Fruit fly (Drosophila melanogaster): ENCODE measurements around the gene bi.

DNA sequence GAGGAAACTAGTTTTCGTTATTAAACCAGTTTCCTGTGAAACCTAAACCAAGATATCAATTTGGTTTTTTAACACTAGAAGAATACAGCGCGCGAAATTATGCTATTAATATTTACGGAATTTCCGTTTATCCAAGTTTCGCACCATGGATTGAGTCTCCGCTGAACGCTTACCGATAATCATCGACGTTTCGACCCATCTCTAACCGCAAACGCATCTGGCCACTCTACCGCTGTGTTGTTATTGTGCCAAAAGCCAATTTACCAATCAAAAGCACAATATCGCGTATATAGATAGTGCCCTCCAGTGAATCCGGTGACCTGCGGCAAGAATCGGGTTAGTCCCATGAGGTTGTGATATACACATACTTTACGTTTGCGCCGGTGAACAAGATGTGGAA, 46.5 kb upstream of the bi start, which contains the start of gene CG3626:
- no peak for TF ChIP-seq fru (GFP tag; optimal IDR thresholded peaks at IDR 0.05)
- no peak for TF ChIP-seq CG9705 (GFP tag; optimal IDR thresholded peaks at IDR 0.05)
- TF ChIP-seq pan (optimal IDR thresholded peaks at IDR 0.05): no peak
- TF ChIP-seq Myc (optimal IDR thresholded peaks at IDR 0.05): peak; percentile 74
- peak; percentile 21 for TF ChIP-seq HLH106 (tag; optimal IDR thresholded peaks at IDR 0.05)
- no peak for TF ChIP-seq Hr83 (GFP tag; optimal IDR thresholded peaks at IDR 0.05; ENCODE audit: poor library complexity, severe bottlenecking)
- no peak for TF ChIP-seq Mio (GFP tag; optimal IDR thresholded peaks at IDR 0.05)
- no peak for TF ChIP-seq GATAd (GFP tag; optimal IDR thresholded peaks at IDR 0.05)

Data from whole organism, wandering third instar larva.